Worm (Caenorhabditis elegans) whole organism, L4 larva: ENCODE results near the gene sssh-1.
A peak's percentile ranks its signal among the peaks of the same experiment; 100 is the strongest.

ENCODE experiments used
- aha-1 ChIP-seq: fragments of 150-350 bp; peaks from one replicate; lab custom pipeline; 2014; ENCODE audit warnings: missing biosample characterization, missing genetic modification characterization
- duxl-1 ChIP-seq: sonication (generic microtip); optimal IDR thresholded peaks from 2 replicates; lab custom pipeline; 2016; ENCODE audit warnings: mild to moderate bottlenecking, missing genetic modification characterization, moderate library complexity, missing compliant biosample characterization; ENCODE audit not compliant: poor library complexity
- fkh-10 ChIP-seq: fragments of 150-350 bp; optimal IDR thresholded peaks from 2 replicates; lab custom pipeline; 2014; ENCODE audit warnings: missing biosample characterization, missing genetic modification reagents, missing genetic modification characterization
- lim-7 ChIP-seq: fragments of 200-800 bp; sonication (Bioruptor generic); IDR thresholded peaks from 2 replicates; pipeline ENCODE4 v1.3.6; 2022; ENCODE audit warnings: missing genetic modification characterization, missing compliant biosample characterization
- sdz-12 ChIP-seq: fragments of 200-800 bp; sonication (Bioruptor generic); optimal IDR thresholded peaks from 2 replicates; lab custom pipeline; 2018; ENCODE audit warnings: mild to moderate bottlenecking, missing genetic modification characterization, missing compliant biosample characterization
- unc-39 ChIP-seq: sonication (generic microtip); optimal IDR thresholded peaks from 2 replicates; lab custom pipeline; 2017; ENCODE audit warnings: missing biosample characterization, missing genetic modification characterization
- unc-62 ChIP-seq, 3 experiments: fragments of 150-350 bp in 1 of 3; sonication (generic microtip); optimal IDR thresholded peaks in 2 of 3; peaks in 1 of 3; 1 replicate in 1 of 3; 2 replicates in 2 of 3; lab custom pipeline; 2014 to 2017; ENCODE audit warnings: missing biosample characterization in 3 of 3, missing genetic modification characterization in 3 of 3, missing genetic modification reagents in 3 of 3, missing genotype in 1 of 3

The sssh-1 gene

ce11 chrX:14920880-14921279 lies 45.1 kb downstream of the sssh-1 start:
- no peak for TF ChIP-seq sdz-12 (GFP tag; lab: Kevin White, UChicago)
- TF ChIP-seq unc-62 (GFP tag; optimal IDR thresholded peaks at IDR 0.05 in 1 of 2; lab: Kevin White, UChicago): peak in 1 of 2 experiments; percentile 90
- TF ChIP-seq unc-62 (tag; optimal IDR thresholded peaks at IDR 0.05; lab: Kevin White, UChicago): no peak
- no peak for TF ChIP-seq lim-7
- TF ChIP-seq duxl-1 (tag; lab: Kevin White, UChicago): no peak
- peak; percentile 53 for TF ChIP-seq fkh-10 (GFP tag; lab: Kevin White, UChicago)

ce11 chrX:14922758-14923157 lies 47.0 kb downstream of the sssh-1 start:
- no peak for TF ChIP-seq unc-39 (tag; lab: Kevin White, UChicago)
- peak; percentile 90 for TF ChIP-seq aha-1 (tag; lab: Kevin White, UChicago)
